Fruit fly (Drosophila melanogaster) whole organism, embryonic: ENCODE measurements around the gene CG7970.

ENCODE experiments used
- CG31441 ChIP-seq: fragments of 200-800 bp; sonication (Bioruptor generic); IDR thresholded peaks from 2 replicates; pipeline ENCODE4 v1.3.6; 2022; ENCODE audit warnings: missing biosample characterization, missing genetic modification characterization
- CG9876 ChIP-seq: fragments of 200-800 bp; sonication (Bioruptor generic); optimal IDR thresholded peaks from 2 replicates; lab custom pipeline; 2016; ENCODE audit warnings: missing biosample characterization, missing genetic modification characterization
- Dll ChIP-seq: fragments of 200-800 bp; sonication (Bioruptor generic); IDR thresholded peaks from 4 replicates; pipeline ENCODE4 v1.3.6; 2022; ENCODE audit warnings: missing biosample characterization, missing genetic modification characterization; ENCODE audit not compliant: partially characterized antibody
- Hr78 ChIP-seq, 2 experiments: fragments of 200-800 bp in 1 of 2; fragments of >200 bp in 1 of 2; sonication (Bioruptor generic) in 1 of 2; optimal IDR thresholded peaks; 2 replicates each; lab custom pipeline; 2017 to 2019; ENCODE audit warnings: missing biosample characterization in 2 of 2, missing genetic modification characterization in 2 of 2, mild to moderate bottlenecking in 1 of 2, moderate library complexity in 1 of 2
- Hsf ChIP-seq: fragments of 200-800 bp; sonication (Bioruptor generic); optimal IDR thresholded peaks from 3 replicates; lab custom pipeline; 2016; ENCODE audit warnings: missing biosample characterization, missing genetic modification characterization
- Poxn ChIP-seq: fragments of 200-800 bp; sonication (Bioruptor generic); IDR thresholded peaks from 2 replicates; pipeline ENCODE4 v1.3.6; 2022; ENCODE audit warnings: missing biosample characterization, missing genetic modification characterization
- hbn ChIP-seq: fragments of 200-800 bp; sonication (Bioruptor generic); IDR thresholded peaks from 2 replicates; pipeline ENCODE4 v1.3.6; 2022; ENCODE audit warnings: missing biosample characterization, missing genetic modification characterization; ENCODE audit not compliant: partially characterized antibody
- nerfin-2 ChIP-seq: fragments of 200-800 bp; sonication (Bioruptor generic); IDR thresholded peaks from 2 replicates; pipeline ENCODE4 v1.3.6; 2022; ENCODE audit warnings: missing biosample characterization, missing genetic modification characterization; ENCODE audit not compliant: partially characterized antibody

DNA sequence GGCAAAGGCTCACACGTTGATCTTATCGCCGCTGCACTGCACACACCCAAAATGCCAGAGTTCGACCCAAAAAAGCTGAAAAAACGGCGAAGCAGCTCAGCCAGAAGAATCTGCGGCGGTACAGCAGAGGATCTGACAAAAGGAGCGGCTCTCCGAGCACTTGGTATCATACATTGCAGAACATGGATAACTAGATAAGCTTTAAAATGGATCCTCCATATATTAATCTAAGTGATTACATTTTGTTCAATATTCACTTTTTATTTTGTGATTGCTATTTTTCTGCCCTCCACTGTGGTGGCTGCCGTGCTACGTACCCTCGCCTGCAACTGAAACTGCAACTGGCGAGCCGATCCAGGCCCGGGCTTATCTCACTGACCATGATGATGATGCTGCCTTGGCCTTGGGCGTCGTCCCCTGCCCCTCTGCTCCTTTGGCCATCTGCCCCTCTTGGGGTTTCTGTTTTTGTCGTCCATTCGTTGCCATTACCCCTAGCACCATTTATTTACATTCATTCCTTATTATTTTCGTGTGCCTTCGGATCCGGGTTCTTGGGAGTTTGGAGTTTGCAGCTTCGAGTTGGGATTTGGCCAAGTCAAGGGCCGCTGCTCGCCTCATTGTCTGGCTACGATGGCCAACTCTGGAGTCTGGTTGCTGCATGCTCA lies 39.7 kb downstream of the CG7970 start:
- no peak; the same call in 1 of the 2 replicates for TF ChIP-seq CG31441 (GFP tag; lab: Robert Waterston, UW)
- TF ChIP-seq CG9876 (GFP tag; lab: Kevin White, UChicago), result no peak
- no peak for TF ChIP-seq nerfin-2 (GFP tag; lab: Robert Waterston, UW)
- no peak for TF ChIP-seq Poxn
- TF ChIP-seq hbn, result no peak
- no peak for TF ChIP-seq Hr78 (GFP tag; optimal IDR thresholded peaks at IDR 0.05; lab: Kevin White, UChicago)
- TF ChIP-seq Hsf (GFP tag; lab: Kevin White, UChicago), result no peak
- no peak for TF ChIP-seq Dll (GFP tag; lab: Robert Waterston, UW)
